Worm (Caenorhabditis elegans) whole organism, L2 larva: ENCODE data around the gene Y53F4B.12.

Experiments used
- C34F6.9 ChIP-seq: fragments of 150-350 bp; optimal IDR thresholded peaks from 2 replicates; lab custom pipeline; 2014; ENCODE audit warnings: missing biosample characterization, missing genetic modification characterization
- F13H6.1 ChIP-seq: sonication (generic microtip); optimal IDR thresholded peaks from 2 replicates; lab custom pipeline; 2016; ENCODE audit warnings: missing genetic modification characterization, missing compliant biosample characterization
- R02D3.7 ChIP-seq: fragments of 150-350 bp; optimal IDR thresholded peaks from 2 replicates; lab custom pipeline; 2014; ENCODE audit warnings: missing biosample characterization, missing genetic modification characterization
- Y55F3AM.14 ChIP-seq: fragments of 200-800 bp; sonication (Bioruptor generic); optimal IDR thresholded peaks from 2 replicates; lab custom pipeline; 2018; ENCODE audit warnings: mild to moderate bottlenecking, missing genetic modification characterization, missing compliant biosample characterization
- alr-1 ChIP-seq: fragments of 150-350 bp; optimal IDR thresholded peaks from 2 replicates; lab custom pipeline; 2014; ENCODE audit warnings: missing biosample characterization, missing genetic modification characterization
- ama-1 ChIP-seq: fragments of 150-350 bp; optimal IDR thresholded peaks from 2 replicates; lab custom pipeline; 2018; ENCODE audit warnings: inconsistent platforms
- blmp-1 ChIP-seq: sonication (generic microtip); optimal IDR thresholded peaks from 2 replicates; lab custom pipeline; 2017; ENCODE audit warnings: missing genetic modification characterization, mild to moderate bottlenecking, missing compliant biosample characterization, antibody characterized with exemption, moderate library complexity; ENCODE audit not compliant: insufficient read depth
- ceh-16 ChIP-seq: fragments of 150-350 bp; optimal IDR thresholded peaks from 2 replicates; lab custom pipeline; 2014; ENCODE audit warnings: missing biosample characterization, missing genetic modification characterization
- ceh-82 ChIP-seq: fragments of 150-350 bp; optimal IDR thresholded peaks from 2 replicates; lab custom pipeline; 2014; ENCODE audit warnings: missing biosample characterization, missing genetic modification characterization
- crh-2 ChIP-seq: sonication (generic microtip); optimal IDR thresholded peaks from 2 replicates; lab custom pipeline; 2017; ENCODE audit warnings: missing biosample characterization, missing genetic modification characterization
- dmd-4 ChIP-seq: sonication (generic microtip); optimal IDR thresholded peaks from 2 replicates; lab custom pipeline; 2017; ENCODE audit warnings: missing biosample characterization, missing genetic modification characterization
- egl-27 ChIP-seq: sonication (generic microtip); optimal IDR thresholded peaks from 3 replicates; lab custom pipeline; 2017; ENCODE audit warnings: missing biosample characterization, missing genetic modification reagents, missing genetic modification characterization
- elt-1 ChIP-seq: fragments of 150-350 bp; optimal IDR thresholded peaks from 2 replicates; lab custom pipeline; 2014; ENCODE audit warnings: missing biosample characterization, missing genetic modification characterization
- elt-3 ChIP-seq: sonication (generic microtip); optimal IDR thresholded peaks from 2 replicates; lab custom pipeline; 2017; ENCODE audit warnings: missing biosample characterization, missing genetic modification characterization
- fos-1 ChIP-seq: fragments of 150-350 bp; optimal IDR thresholded peaks from 2 replicates; lab custom pipeline; 2014; ENCODE audit warnings: missing biosample characterization, missing genetic modification characterization
- gmeb-1 ChIP-seq: fragments of 150-350 bp; optimal IDR thresholded peaks from 2 replicates; lab custom pipeline; 2014; ENCODE audit warnings: missing biosample characterization, missing genetic modification characterization
- lin-11 ChIP-seq: fragments of 150-350 bp; sonication (generic microtip); optimal IDR thresholded peaks from 2 replicates; lab custom pipeline; 2014; ENCODE audit warnings: missing biosample characterization, missing genetic modification characterization, inconsistent platforms, mixed read lengths
- lin-13 ChIP-seq: fragments of 150-350 bp; optimal IDR thresholded peaks from 2 replicates; lab custom pipeline; 2014; ENCODE audit warnings: missing biosample characterization, missing genetic modification reagents, missing genetic modification characterization
- lin-39 ChIP-seq: fragments of 150-350 bp; optimal IDR thresholded peaks from 2 replicates; lab custom pipeline; 2014; ENCODE audit warnings: missing biosample characterization, missing genetic modification reagents, missing genetic modification characterization
- lsy-2 ChIP-seq, 2 experiments: fragments of 150-350 bp in 1 of 2; sonication (generic microtip) in 1 of 2; optimal IDR thresholded peaks; 2 replicates each; lab custom pipeline; 2014 to 2017; ENCODE audit warnings: missing biosample characterization in 2 of 2, missing genetic modification characterization in 2 of 2
- mbf-1 ChIP-seq: sonication (generic microtip); optimal IDR thresholded peaks from 2 replicates; lab custom pipeline; 2017; ENCODE audit warnings: missing biosample characterization, missing genetic modification characterization
- nhr-10 ChIP-seq: sonication (generic microtip); optimal IDR thresholded peaks from 2 replicates; lab custom pipeline; 2017; ENCODE audit warnings: missing biosample characterization, missing genetic modification characterization
- nhr-12 ChIP-seq: fragments of 150-350 bp; optimal IDR thresholded peaks from 2 replicates; lab custom pipeline; 2014; ENCODE audit warnings: missing biosample characterization, missing genetic modification characterization
- nhr-129 ChIP-seq: fragments of 150-350 bp; optimal IDR thresholded peaks from 2 replicates; lab custom pipeline; 2014; ENCODE audit warnings: missing biosample characterization, missing genetic modification characterization
- nhr-21 ChIP-seq: fragments of 150-350 bp; optimal IDR thresholded peaks from 2 replicates; lab custom pipeline; 2014; ENCODE audit warnings: missing biosample characterization, missing genetic modification characterization
- nhr-23 ChIP-seq: fragments of 150-350 bp; optimal IDR thresholded peaks from 2 replicates; lab custom pipeline; 2014; ENCODE audit warnings: missing biosample characterization, missing genetic modification reagents, missing genetic modification characterization
- nhr-25 ChIP-seq: fragments of 150-350 bp; sonication (generic microtip); optimal IDR thresholded peaks from 3 replicates; lab custom pipeline; 2014; ENCODE audit warnings: missing biosample characterization, missing genetic modification characterization
- nhr-6 ChIP-seq: fragments of 150-350 bp; optimal IDR thresholded peaks from 2 replicates; lab custom pipeline; 2014; ENCODE audit warnings: missing biosample characterization, missing genetic modification characterization
- nhr-77 ChIP-seq: fragments of 150-350 bp; optimal IDR thresholded peaks from 2 replicates; lab custom pipeline; 2014; ENCODE audit warnings: missing biosample characterization, missing genetic modification characterization
- peb-1 ChIP-seq: fragments of 150-350 bp; optimal IDR thresholded peaks from 2 replicates; lab custom pipeline; 2014; ENCODE audit warnings: missing biosample characterization, missing genetic modification characterization
- sem-4 ChIP-seq: fragments of 150-350 bp; optimal IDR thresholded peaks from 2 replicates; lab custom pipeline; 2014; ENCODE audit warnings: missing biosample characterization, missing genetic modification reagents, missing genetic modification characterization
- skn-1 ChIP-seq: sonication (generic microtip); optimal IDR thresholded peaks from 2 replicates; lab custom pipeline; 2017; ENCODE audit warnings: missing biosample characterization, missing genetic modification characterization
- sma-3 ChIP-seq: sonication (generic microtip); optimal IDR thresholded peaks from 2 replicates; lab custom pipeline; 2016; ENCODE audit warnings: missing genetic modification reagents, missing genetic modification characterization, missing compliant biosample characterization
- sma-9 ChIP-seq, 2 experiments: fragments of 150-350 bp in 1 of 2; sonication (generic microtip) in 1 of 2; optimal IDR thresholded peaks; 2 replicates each; lab custom pipeline; 2014 to 2016; ENCODE audit warnings: missing genetic modification characterization in 2 of 2, mild to moderate bottlenecking in 1 of 2, missing biosample characterization in 1 of 2, missing compliant biosample characterization in 1 of 2, missing genetic modification reagents in 1 of 2, moderate library complexity in 1 of 2
- unc-55 ChIP-seq: fragments of 150-350 bp; sonication (generic microtip); optimal IDR thresholded peaks from 3 replicates; lab custom pipeline; 2014; ENCODE audit warnings: missing biosample characterization, missing genetic modification reagents, missing genetic modification characterization
- zag-1 ChIP-seq: fragments of 150-350 bp; optimal IDR thresholded peaks from 2 replicates; lab custom pipeline; 2014; ENCODE audit warnings: missing biosample characterization, missing genetic modification characterization
- ztf-11 ChIP-seq: sonication (generic microtip); optimal IDR thresholded peaks from 2 replicates; lab custom pipeline; 2017; ENCODE audit warnings: missing biosample characterization, missing genetic modification characterization
- ztf-4 ChIP-seq: fragments of 150-350 bp; optimal IDR thresholded peaks from 2 replicates; lab custom pipeline; 2014; ENCODE audit warnings: missing biosample characterization, missing genetic modification characterization

Y53F4B.12 gene

ce11 chrII:15003410-15003809 is 15.6 kb upstream of the Y53F4B.12 start, which contains the start of gene Y53F4B.10:
Gene Y53F4B.10, minus strand, starts transcription at chrII:15003510.
- TF ChIP-seq peb-1 (tag; lab: Kevin White, UChicago) = no peak
- TF ChIP-seq ama-1 (lab: Kevin White, UChicago) = no peak
- no peak for TF ChIP-seq sma-3
- TF ChIP-seq sem-4 = no peak
- no peak for TF ChIP-seq blmp-1 (tag; lab: Kevin White, UChicago)
- TF ChIP-seq fos-1 (tag; lab: Kevin White, UChicago) = no peak
- no peak for TF ChIP-seq zag-1 (tag; lab: Kevin White, UChicago)
- TF ChIP-seq nhr-23 (tag; lab: Kevin White, UChicago) = no peak
- no peak for TF ChIP-seq lin-39
- TF ChIP-seq mbf-1 (tag; lab: Kevin White, UChicago) = no peak
- TF ChIP-seq sma-9 (GFP tag; optimal IDR thresholded peaks at IDR 0.05; lab: Kevin White, UChicago) = no peak
- TF ChIP-seq sma-9 (tag; optimal IDR thresholded peaks at IDR 0.05; lab: Kevin White, UChicago) = no peak
- TF ChIP-seq Y55F3AM.14 (GFP tag; lab: Kevin White, UChicago) = no peak
- TF ChIP-seq F13H6.1 = no peak
- no peak for TF ChIP-seq nhr-129 (tag; lab: Kevin White, UChicago)
- TF ChIP-seq lin-13 (GFP tag; lab: Kevin White, UChicago) = no peak
- no peak for TF ChIP-seq nhr-25 (tag; lab: Kevin White, UChicago)
- no peak for TF ChIP-seq nhr-77 (tag; lab: Kevin White, UChicago)
- TF ChIP-seq elt-1 (tag; lab: Kevin White, UChicago) = no peak

ce11 chrII:15004538-15004937 is 14.5 kb upstream of the Y53F4B.12 start:
- TF ChIP-seq ztf-11 (no peak), Y55F3AM.14 (GFP tag; lab: Kevin White, UChicago) (no peak), unc-55 (GFP tag; lab: Kevin White, UChicago) (peak; percentile 56), ama-1 (lab: Kevin White, UChicago) (no peak), ceh-16 (tag; lab: Kevin White, UChicago) (no peak), nhr-10 (tag; lab: Kevin White, UChicago) (no peak)
- TF ChIP-seq, all 48 proteins: peak for 1

ce11 chrII:15005118-15005517 is 13.9 kb upstream of the Y53F4B.12 start:
- TF ChIP-seq elt-1 (tag; lab: Kevin White, UChicago) (no peak), lsy-2 (tag; optimal IDR thresholded peaks at IDR 0.05; lab: Kevin White, UChicago) (no peak), nhr-21 (no peak), nhr-23 (tag; lab: Kevin White, UChicago) (no peak), lin-39 (no peak), fos-1 (tag; lab: Kevin White, UChicago) (no peak), nhr-6 (tag; lab: Kevin White, UChicago) (no peak), gmeb-1 (tag; lab: Kevin White, UChicago) (no peak), egl-27 (tag; lab: Kevin White, UChicago) (no peak), ztf-4 (no peak), F13H6.1 (no peak), nhr-12 (tag; lab: Kevin White, UChicago) (no peak), unc-55 (GFP tag; lab: Kevin White, UChicago) (no peak)
- TF ChIP-seq, all 48 proteins: peak for 0

ce11 chrII:15008481-15009057 is 10.5 kb upstream of the Y53F4B.12 start:
- TF ChIP-seq zag-1 (tag; lab: Kevin White, UChicago) = no peak
- TF ChIP-seq crh-2 (tag; lab: Kevin White, UChicago) = no peak
- no peak for TF ChIP-seq fos-1 (tag; lab: Kevin White, UChicago)
- no peak for TF ChIP-seq gmeb-1 (tag; lab: Kevin White, UChicago)
- TF ChIP-seq egl-27 (tag; lab: Kevin White, UChicago) = no peak
- TF ChIP-seq, all 48 proteins: peak for 0

- TF ChIP-seq sma-3 = peak; percentile 68
- no peak for TF ChIP-seq lin-39
- TF ChIP-seq C34F6.9 (tag; lab: Kevin White, UChicago) = peak; percentile 83
- no peak for TF ChIP-seq elt-3 (tag; lab: Kevin White, UChicago)
- no peak for TF ChIP-seq nhr-12 (tag; lab: Kevin White, UChicago)
- peak; percentile 57 for TF ChIP-seq fos-1 (tag; lab: Kevin White, UChicago)
- no peak for TF ChIP-seq peb-1 (tag; lab: Kevin White, UChicago)
- no peak for TF ChIP-seq ceh-16 (tag; lab: Kevin White, UChicago)
- no peak for TF ChIP-seq alr-1 (tag; lab: Kevin White, UChicago)
- TF ChIP-seq nhr-129 (tag; lab: Kevin White, UChicago) = peak; percentile 83
- peak; percentile 7 for TF ChIP-seq zag-1 (tag; lab: Kevin White, UChicago)
- peak; percentile 48 for TF ChIP-seq blmp-1 (tag; lab: Kevin White, UChicago)
- TF ChIP-seq ceh-82 (tag; lab: Kevin White, UChicago) = peak; percentile 13
- peak; percentile 40 for TF ChIP-seq nhr-77 (tag; lab: Kevin White, UChicago)
- no peak for TF ChIP-seq nhr-23 (tag; lab: Kevin White, UChicago)
- no peak for TF ChIP-seq sem-4
- TF ChIP-seq skn-1 (tag; lab: Kevin White, UChicago) = no peak
- TF ChIP-seq gmeb-1 (tag; lab: Kevin White, UChicago) = peak; percentile 100
- TF ChIP-seq unc-55 (GFP tag; lab: Kevin White, UChicago) = peak; percentile 95
- TF ChIP-seq lin-11 = peak; percentile 30
- TF ChIP-seq dmd-4 (tag; lab: Kevin White, UChicago) = no peak
- TF ChIP-seq ama-1 (lab: Kevin White, UChicago) = no peak
- TF ChIP-seq R02D3.7 (tag; lab: Kevin White, UChicago) = no peak
- TF ChIP-seq nhr-25 (tag; lab: Kevin White, UChicago) = peak; percentile 76
Measured at ce11 chrII:15010366-15011235, 8.4 kb upstream of the Y53F4B.12 start, which contains the start of the genes Y53F4B.9 and Y53F4B.11. Gene Y53F4B.9, minus strand, starts transcription at chrII:15010416. Gene Y53F4B.11, plus strand, starts transcription at chrII:15010748.
